Fruit fly (Drosophila melanogaster) whole organism, prepupa: ENCODE results near the gene CG3618.

Experiments used
- CG11902 ChIP-seq: fragments of 200-800 bp; sonication (Bioruptor generic); optimal IDR thresholded peaks from 3 replicates; lab custom pipeline; 2016; ENCODE audit warnings: missing biosample characterization, missing genetic modification characterization
- CG1621 ChIP-seq: fragments of 200-800 bp; sonication (Bioruptor generic); optimal IDR thresholded peaks from 3 replicates; lab custom pipeline; 2018; ENCODE audit warnings: missing biosample characterization, mild to moderate bottlenecking, missing genetic modification characterization
- CG16779 ChIP-seq: fragments of 200-800 bp; sonication (Bioruptor generic); optimal IDR thresholded peaks from 3 replicates; lab custom pipeline; 2017; ENCODE audit warnings: missing biosample characterization, mild to moderate bottlenecking, missing genetic modification characterization
- CG6276 ChIP-seq: fragments of 200-800 bp; sonication (Bioruptor generic); optimal IDR thresholded peaks from 2 replicates; lab custom pipeline; 2017; ENCODE audit warnings: missing biosample characterization, mild to moderate bottlenecking, missing genetic modification characterization
- CG8632 ChIP-seq: fragments of 200-800 bp; sonication (Bioruptor generic); optimal IDR thresholded peaks from 3 replicates; lab custom pipeline; 2016; ENCODE audit warnings: missing biosample characterization, missing genetic modification characterization
- CG9139 ChIP-seq: fragments of 200-800 bp; sonication (Bioruptor generic); optimal IDR thresholded peaks from 3 replicates; lab custom pipeline; 2017; ENCODE audit warnings: missing biosample characterization, mild to moderate bottlenecking, missing genetic modification characterization
- esn ChIP-seq: fragments of 200-800 bp; sonication (Bioruptor generic); optimal IDR thresholded peaks from 2 replicates; lab custom pipeline; 2016; ENCODE audit warnings: missing biosample characterization, mild to moderate bottlenecking, missing genetic modification characterization, moderate library complexity
- ss ChIP-seq, 2 experiments: fragments of 200-800 bp; sonication (Bioruptor generic); optimal IDR thresholded peaks; 2 replicates in 1 of 2; 3 replicates in 1 of 2; lab custom pipeline; 2017 to 2018; ENCODE audit warnings: mild to moderate bottlenecking in 2 of 2, missing biosample characterization in 2 of 2, missing genetic modification characterization in 2 of 2, moderate library complexity in 1 of 2
- vri ChIP-seq: fragments of 200-800 bp; sonication (Bioruptor generic); optimal IDR thresholded peaks from 3 replicates; lab custom pipeline; 2016; ENCODE audit warnings: missing biosample characterization, mild to moderate bottlenecking, missing genetic modification characterization

DNA sequence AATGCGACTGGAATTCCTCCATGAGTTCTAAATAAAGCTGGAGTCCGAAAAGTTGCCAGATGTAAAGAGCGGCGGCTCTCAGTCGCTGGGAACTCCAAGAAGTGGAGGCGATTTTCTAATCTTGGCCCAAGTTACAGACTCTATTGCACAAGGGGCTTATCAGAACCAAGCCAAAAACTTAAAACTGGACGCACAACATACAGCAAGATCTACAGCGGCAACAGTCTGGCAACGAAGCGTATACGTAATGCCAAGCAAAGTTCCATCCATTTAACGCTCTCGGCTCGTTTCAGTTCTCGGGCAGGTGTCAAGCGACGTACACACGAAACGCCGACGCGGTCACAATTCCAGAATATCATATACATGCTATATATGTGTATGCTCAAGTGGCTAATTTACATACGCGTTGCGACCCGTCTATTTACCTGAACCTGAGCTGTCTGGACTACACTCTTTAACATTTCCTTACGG lies 22.0 kb upstream of the CG3618 start:
- TF ChIP-seq CG8632: no peak
- TF ChIP-seq CG1621 (tag; lab: Kevin White, UChicago): no peak
- no peak for TF ChIP-seq CG6276
- no peak for TF ChIP-seq CG16779 (tag; lab: Kevin White, UChicago)
- no peak for TF ChIP-seq CG9139 (GFP tag; lab: Kevin White, UChicago)
- TF ChIP-seq esn: no peak
- TF ChIP-seq ss (GFP tag; optimal IDR thresholded peaks at IDR 0.05; lab: Kevin White, UChicago): no peak
- peak; percentile 55 for TF ChIP-seq vri
- no peak for TF ChIP-seq CG11902 (GFP tag; lab: Kevin White, UChicago)
